Worm (Caenorhabditis elegans): Measurements from ENCODE around the gene ify-1.

The ify-1 gene

DNA sequence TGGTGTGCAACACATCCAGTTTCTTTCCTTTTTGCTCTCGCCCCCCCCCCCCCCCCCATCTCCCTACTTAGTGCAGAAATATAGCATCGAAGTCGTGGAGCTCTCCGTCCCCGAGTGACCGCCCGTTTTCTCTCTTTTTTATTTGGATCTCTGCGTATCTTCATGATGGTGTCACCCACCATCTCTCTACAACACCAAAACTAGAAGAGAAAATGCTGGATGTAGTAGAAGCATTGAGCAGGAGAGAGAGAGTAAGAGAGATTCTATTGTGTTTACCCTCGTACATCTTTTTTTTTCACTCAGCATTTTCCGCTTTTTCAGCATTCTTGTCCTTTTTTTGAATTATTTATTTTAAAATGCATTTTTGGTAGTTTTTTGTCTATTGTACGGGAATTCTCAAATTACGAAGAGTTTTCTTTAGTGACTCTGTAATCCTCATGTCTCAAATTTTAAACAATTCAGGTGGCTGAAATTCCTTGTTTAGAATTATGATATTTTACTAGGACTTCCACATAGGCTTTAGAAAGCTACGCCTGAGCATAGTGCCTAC, 12.5 kb downstream of the ify-1 start:
- TF ChIP-seq ceh-82 (tag; optimal IDR thresholded peaks at IDR 0.05) (peak in 1 of 3 experiments; percentile 47), nhr-28 (tag; optimal IDR thresholded peaks at IDR 0.05) (no peak), mab-9 (GFP tag; IDR thresholded peaks at IDR 0.05) (no peak), nhr-71 (tag; optimal IDR thresholded peaks at IDR 0.05) (peak; percentile 14), efl-1 (optimal IDR thresholded peaks at IDR 0.05) (no peak), efl-1 (GFP tag; optimal IDR thresholded peaks at IDR 0.05 in 1 of 2) (peak in 1 of 2 experiments; percentile 62), mep-1 (tag; optimal IDR thresholded peaks at IDR 0.05) (peak; percentile 8), fkh-10 (GFP tag; optimal IDR thresholded peaks at IDR 0.05) (peak; percentile 63), tbx-2 (tag; optimal IDR thresholded peaks at IDR 0.05) (no peak), lsy-2 (tag; optimal IDR thresholded peaks at IDR 0.05) (peak in 1 of 2 experiments; percentile 28), snu-23 (GFP tag; optimal IDR thresholded peaks at IDR 0.05) (peak; percentile 8), aly-2 (tag; optimal IDR thresholded peaks at IDR 0.05) (no peak), lin-14 (GFP tag; optimal IDR thresholded peaks at IDR 0.05) (peak; percentile 78), ceh-90 (tag; optimal IDR thresholded peaks at IDR 0.05) (no peak), C34B4.2 (tag; optimal IDR thresholded peaks at IDR 0.05) (no peak), unc-86 (tag; optimal IDR thresholded peaks at IDR 0.05) (peak; percentile 57), fkh-8 (tag; optimal IDR thresholded peaks at IDR 0.05) (peak; percentile 36), mef-2 (tag; optimal IDR thresholded peaks at IDR 0.05) (no peak), unc-98 (GFP tag; IDR thresholded peaks at IDR 0.05) (no peak), sup-37 (GFP tag; optimal IDR thresholded peaks at IDR 0.05) (no peak), nhr-77 (tag; optimal IDR thresholded peaks at IDR 0.05) (no peak)

DNA sequence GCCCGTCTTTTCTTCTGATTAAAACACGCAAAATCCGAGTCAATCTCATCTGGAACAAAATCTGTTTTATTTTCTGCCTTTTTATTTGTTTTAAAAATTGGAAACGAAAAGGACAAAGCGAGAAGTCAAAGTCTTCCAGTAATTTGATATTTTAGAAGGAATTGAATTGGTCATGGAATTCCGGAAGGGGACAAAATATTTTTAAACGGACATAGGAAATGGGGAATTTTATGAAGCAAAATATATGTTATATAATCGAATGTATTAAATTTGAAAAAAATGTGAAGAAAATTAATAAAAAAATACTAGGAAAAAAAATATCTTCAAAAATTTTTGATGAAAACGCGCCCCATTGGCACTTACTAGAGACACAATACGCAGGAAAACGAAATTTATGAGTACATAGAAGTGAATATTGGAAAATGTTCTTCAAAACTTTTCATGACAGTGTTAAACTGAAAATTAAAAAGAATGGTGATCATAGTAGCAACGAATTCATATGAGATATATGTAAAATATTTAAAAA, 14.3 kb downstream of the ify-1 start, which contains the start of gene F33G12.7:
TSS of gene F33G12.7 (minus strand) at position 51 of the 526 bp plus-strand sequence.
- TF ChIP-seq zag-1 (tag; optimal IDR thresholded peaks at IDR 0.05) (no peak), dpl-1 (GFP tag; optimal IDR thresholded peaks at IDR 0.05) (peak in 2 of 3 experiments; percentile 16 to 59), pag-3 (tag; optimal IDR thresholded peaks at IDR 0.05; ENCODE audit: borderline replicate concordance, insufficient read depth) (no peak), tlp-1 (tag; optimal IDR thresholded peaks at IDR 0.05) (no peak), tbx-2 (tag; optimal IDR thresholded peaks at IDR 0.05) (no peak), lsy-2 (tag; optimal IDR thresholded peaks at IDR 0.05) (peak in 1 of 2 experiments; percentile 43), nhr-90 (tag; optimal IDR thresholded peaks at IDR 0.05; ENCODE audit: poor library complexity) (no peak), lin-35 (GFP tag; optimal IDR thresholded peaks at IDR 0.05) (peak in 1 of 2 experiments; percentile 50), dsc-1 (tag; optimal IDR thresholded peaks at IDR 0.05) (no peak), zip-4 (GFP tag; optimal IDR thresholded peaks at IDR 0.05) (no peak), nhr-77 (tag; optimal IDR thresholded peaks at IDR 0.05) (no peak), nhr-84 (tag; optimal IDR thresholded peaks at IDR 0.05) (no peak), ama-1 (optimal IDR thresholded peaks at IDR 0.05) (no peak), efl-1 (optimal IDR thresholded peaks at IDR 0.05) (peak in 1 of 2 experiments; percentile 22), efl-1 (GFP tag; optimal IDR thresholded peaks at IDR 0.05 in 1 of 2) (peak; percentile 46 to 84), hlh-17 (GFP tag; optimal IDR thresholded peaks at IDR 0.05; ENCODE audit: borderline replicate concordance) (no peak)

DNA sequence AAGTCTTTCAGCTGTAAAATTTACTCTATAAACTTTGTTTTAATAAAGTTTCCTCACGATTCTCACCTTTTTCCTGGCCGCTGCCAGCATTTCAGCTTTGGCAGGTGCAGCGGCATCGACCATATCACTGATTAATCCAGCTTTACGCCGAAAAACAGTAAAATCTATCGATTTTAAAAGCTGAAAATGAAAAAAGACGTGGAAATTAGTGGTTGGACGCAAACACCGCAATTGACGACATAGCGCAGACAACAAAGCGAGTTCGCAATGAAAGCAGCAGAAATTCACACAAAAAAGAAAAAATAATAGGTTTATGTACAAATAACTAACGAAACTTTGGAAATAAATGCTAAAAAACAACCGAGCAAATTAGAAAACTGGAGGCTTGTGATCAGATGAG, 15.1 kb downstream of the ify-1 start, which contains the start of gene golg-2:
TSS of gene golg-2 (minus strand) at position 180 of the 400 bp plus-strand sequence.
- no peak for TF ChIP-seq rnt-1 (tag; optimal IDR thresholded peaks at IDR 0.05)
- no peak for TF ChIP-seq jun-1 (tag; optimal IDR thresholded peaks at IDR 0.05)
- TF ChIP-seq nhr-85 (tag), result no peak
- no peak for TF ChIP-seq isw-1 (GFP tag; IDR thresholded peaks at IDR 0.05)
- no peak for TF ChIP-seq nhr-12 (tag; optimal IDR thresholded peaks at IDR 0.05)
- TF ChIP-seq pax-3 (tag; optimal IDR thresholded peaks at IDR 0.05), result no peak
- no peak for TF ChIP-seq Y116A8C.19 (tag; optimal IDR thresholded peaks at IDR 0.05; ENCODE audit: borderline replicate concordance)
- no peak for TF ChIP-seq irx-1 (tag; optimal IDR thresholded peaks at IDR 0.05)
- no peak for TF ChIP-seq alr-1 (tag; optimal IDR thresholded peaks at IDR 0.05; ENCODE audit: borderline replicate concordance)
- TF ChIP-seq lsy-2 (tag; optimal IDR thresholded peaks at IDR 0.05), result peak; percentile 6 to 31
- TF ChIP-seq F16B12.6 (tag; optimal IDR thresholded peaks at IDR 0.05), result peak; percentile 79
- peak; percentile 10 to 33 for TF ChIP-seq efl-1 (optimal IDR thresholded peaks at IDR 0.05)
- TF ChIP-seq efl-1 (GFP tag; optimal IDR thresholded peaks at IDR 0.05 in 1 of 2), result peak; percentile 38 to 84
- TF ChIP-seq nhr-237 (tag; optimal IDR thresholded peaks at IDR 0.05), result no peak
- no peak for TF ChIP-seq ces-1 (GFP tag; optimal IDR thresholded peaks at IDR 0.05)
- no peak for TF ChIP-seq efl-3 (GFP tag; optimal IDR thresholded peaks at IDR 0.05)
- TF ChIP-seq sptf-1 (tag; optimal IDR thresholded peaks at IDR 0.05), result no peak
- no peak for TF ChIP-seq mdl-1 (tag; optimal IDR thresholded peaks at IDR 0.05)
- no peak for TF ChIP-seq nhr-19 (GFP tag; conservative IDR thresholded peaks at IDR 0.05)
- TF ChIP-seq sox-4 (tag; optimal IDR thresholded peaks at IDR 0.05), result no peak
- no peak for TF ChIP-seq zag-1 (tag; optimal IDR thresholded peaks at IDR 0.05)
- TF ChIP-seq dsc-1 (tag; optimal IDR thresholded peaks at IDR 0.05), result no peak
